Worm (Caenorhabditis elegans) whole organism, dauer: ENCODE data around the gene srh-282.

ENCODE experiments used
- unc-62 ChIP-seq: sonication (generic microtip); optimal IDR thresholded peaks from 2 replicates; lab custom pipeline; 2017; ENCODE audit warnings: missing biosample characterization, missing genetic modification reagents, missing genetic modification characterization

Gene srh-282

ce11 chrIV:259142-259541 lies 14.1 kb downstream of the srh-282 start, which contains the start of gene dpy-9:
dpy-9 (minus strand) TSS chrIV:259204.
- TF ChIP-seq unc-62 (GFP tag; lab: Kevin White, UChicago): no peak

- TF ChIP-seq unc-62 (GFP tag; lab: Kevin White, UChicago): no peak
Measured at ce11 chrIV:258362-258761, 14.8 kb downstream of the srh-282 start.

ce11 chrIV:257095-257494 lies 16.1 kb downstream of the srh-282 start, which contains the start of gene R02D3.8:
R02D3.8 (minus strand) TSS chrIV:257203.
- no peak for TF ChIP-seq unc-62 (GFP tag; lab: Kevin White, UChicago)

ce11 chrIV:255379-255857 lies 17.8 kb downstream of the srh-282 start, which contains the start of gene rcat-1:
rcat-1 (minus strand) TSS chrIV:255429.
- no peak for TF ChIP-seq unc-62 (GFP tag; lab: Kevin White, UChicago)

- no peak for TF ChIP-seq unc-62 (GFP tag; lab: Kevin White, UChicago)
Measured at ce11 chrIV:252454-252853, 20.7 kb downstream of the srh-282 start, which contains the start of gene grl-19. grl-19 (minus strand) TSS chrIV:252554.

- TF ChIP-seq unc-62 (GFP tag; lab: Kevin White, UChicago): no peak
Measured at ce11 chrIV:247494-247893, 25.7 kb downstream of the srh-282 start.

ce11 chrIV:244843-245242 lies 28.4 kb downstream of the srh-282 start, which contains the start of gene aass-1:
aass-1 (plus strand) TSS chrIV:245143.
- TF ChIP-seq unc-62 (GFP tag; lab: Kevin White, UChicago): no peak

- no peak for TF ChIP-seq unc-62 (GFP tag; lab: Kevin White, UChicago)
Measured at ce11 chrIV:244278-244677, 28.9 kb downstream of the srh-282 start.

ce11 chrIV:240257-240754 lies 32.9 kb downstream of the srh-282 start, which contains the start of the genes fnta-1 and cogc-8:
fnta-1 (minus strand) TSS chrIV:240307.
cogc-8 (plus strand) TSS chrIV:240451.
- no peak for TF ChIP-seq unc-62 (GFP tag; lab: Kevin White, UChicago)

ce11 chrIV:237350-237749 lies 35.8 kb downstream of the srh-282 start, which contains the start of gene ints-13:
ints-13 (minus strand) TSS chrIV:237450.
- no peak for TF ChIP-seq unc-62 (GFP tag; lab: Kevin White, UChicago)

- TF ChIP-seq unc-62 (GFP tag; lab: Kevin White, UChicago): no peak
Measured at ce11 chrIV:236138-236537, 37.1 kb downstream of the srh-282 start.

ce11 chrIV:231673-232072 lies 41.5 kb downstream of the srh-282 start, which contains the start of gene gtf-2H1:
gtf-2H1 (minus strand) TSS chrIV:231773.
- no peak for TF ChIP-seq unc-62 (GFP tag; lab: Kevin White, UChicago)
